Fruit fly (Drosophila melanogaster) whole organism, prepupa: Measurements from ENCODE around the gene CG10650.

Experiments used
- Blimp-1 ChIP-seq: fragments of 200-800 bp; sonication (Bioruptor generic); optimal IDR thresholded peaks from 3 replicates; lab custom pipeline; 2017; ENCODE audit warnings: missing biosample characterization, missing genetic modification characterization, mild to moderate bottlenecking, moderate library complexity, missing genetic modification reagents
- CG10631 ChIP-seq: fragments of 200-800 bp; sonication (Bioruptor generic); optimal IDR thresholded peaks from 2 replicates; lab custom pipeline; 2016; ENCODE audit warnings: missing biosample characterization, missing genetic modification characterization
- CG10669 ChIP-seq: fragments of 200-800 bp; sonication (Bioruptor generic); optimal IDR thresholded peaks from 3 replicates; lab custom pipeline; 2018; ENCODE audit warnings: missing biosample characterization, mild to moderate bottlenecking, missing genetic modification characterization, moderate library complexity
- CG11294 ChIP-seq: fragments of 200-800 bp; sonication (Bioruptor generic); IDR thresholded peaks from 2 replicates; pipeline ENCODE4 v1.3.6; 2022; ENCODE audit warnings: missing biosample characterization, missing genetic modification characterization
- CG11902 ChIP-seq: fragments of 200-800 bp; sonication (Bioruptor generic); optimal IDR thresholded peaks from 3 replicates; lab custom pipeline; 2016; ENCODE audit warnings: missing biosample characterization, missing genetic modification characterization
- CG15336 ChIP-seq: fragments of 200-800 bp; sonication (Bioruptor generic); IDR thresholded peaks from 2 replicates; pipeline ENCODE4 v1.3.6; 2022; ENCODE audit warnings: missing biosample characterization, missing genetic modification characterization
- CG1621 ChIP-seq: fragments of 200-800 bp; sonication (Bioruptor generic); optimal IDR thresholded peaks from 3 replicates; lab custom pipeline; 2018; ENCODE audit warnings: missing biosample characterization, mild to moderate bottlenecking, missing genetic modification characterization
- CG3032 ChIP-seq: fragments of 200-800 bp; optimal IDR thresholded peaks from 2 replicates; lab custom pipeline; 2019; ENCODE audit warnings: missing biosample characterization, mild to moderate bottlenecking, missing genetic modification characterization, moderate library complexity
- CG32006 ChIP-seq: fragments of 200-800 bp; sonication (Bioruptor generic); optimal IDR thresholded peaks from 3 replicates; lab custom pipeline; 2017; ENCODE audit warnings: missing biosample characterization, mild to moderate bottlenecking, missing genetic modification characterization
- CG34406 ChIP-seq: fragments of 200-800 bp; sonication (Bioruptor generic); optimal IDR thresholded peaks from 3 replicates; lab custom pipeline; 2016; ENCODE audit warnings: missing biosample characterization, missing genetic modification characterization
- CG3919 ChIP-seq: fragments of 200-800 bp; sonication (Bioruptor generic); optimal IDR thresholded peaks from 3 replicates; lab custom pipeline; 2016; ENCODE audit warnings: missing biosample characterization, missing genetic modification characterization
- CG4318 ChIP-seq: fragments of 200-800 bp; sonication (Bioruptor generic); optimal IDR thresholded peaks from 3 replicates; lab custom pipeline; 2017; ENCODE audit warnings: missing biosample characterization, mild to moderate bottlenecking, missing genetic modification characterization
- CG6808 ChIP-seq: fragments of 200-800 bp; sonication (Bioruptor generic); optimal IDR thresholded peaks from 3 replicates; lab custom pipeline; 2017; ENCODE audit warnings: missing biosample characterization, missing genetic modification characterization, mild to moderate bottlenecking, moderate library complexity, missing genetic modification reagents
- CG6854 ChIP-seq: fragments of 200-800 bp; sonication (Bioruptor generic); optimal IDR thresholded peaks from 2 replicates; lab custom pipeline; 2017; ENCODE audit warnings: missing biosample characterization, mild to moderate bottlenecking, missing genetic modification characterization
- CG7368 ChIP-seq: fragments of 200-800 bp; sonication (Bioruptor generic); optimal IDR thresholded peaks from 3 replicates; lab custom pipeline; 2016; ENCODE audit warnings: missing biosample characterization, missing genetic modification characterization
- CG9139 ChIP-seq: fragments of 200-800 bp; sonication (Bioruptor generic); optimal IDR thresholded peaks from 3 replicates; lab custom pipeline; 2017; ENCODE audit warnings: missing biosample characterization, mild to moderate bottlenecking, missing genetic modification characterization
- Eip78C ChIP-seq: fragments of 200-800 bp; sonication (Bioruptor generic); peaks from one replicate; lab custom pipeline; 2016; ENCODE audit warnings: missing biosample characterization, missing genetic modification characterization
- Gug ChIP-seq: fragments of 200-800 bp; sonication (Bioruptor generic); IDR thresholded peaks from 2 replicates; pipeline ENCODE4 v1.3.6; 2022; ENCODE audit warnings: missing biosample characterization, missing genetic modification characterization
- Hr38 ChIP-seq: sonication (Bioruptor generic); optimal IDR thresholded peaks from 2 replicates; lab custom pipeline; 2016; ENCODE audit warnings: missing biosample characterization, missing genetic modification characterization
- Hr39 ChIP-seq: fragments of 200-800 bp; sonication (Bioruptor generic); optimal IDR thresholded peaks from 2 replicates; lab custom pipeline; 2016; ENCODE audit warnings: missing biosample characterization, missing genetic modification characterization
- Hr4 ChIP-seq: fragments of 200-800 bp; sonication (Bioruptor generic); optimal IDR thresholded peaks from 3 replicates; lab custom pipeline; 2016; ENCODE audit warnings: missing biosample characterization, missing genetic modification characterization
- Lpt ChIP-seq: fragments of 200-800 bp; sonication (Bioruptor generic); optimal IDR thresholded peaks from 3 replicates; lab custom pipeline; 2016; ENCODE audit warnings: missing biosample characterization, missing genetic modification characterization
- Met ChIP-seq: fragments of 200-800 bp; sonication (Bioruptor generic); optimal IDR thresholded peaks from 3 replicates; lab custom pipeline; 2016; ENCODE audit warnings: missing biosample characterization, missing genetic modification characterization
- OdsH ChIP-seq: fragments of 200-800 bp; sonication (Bioruptor generic); optimal IDR thresholded peaks from 3 replicates; lab custom pipeline; 2016; ENCODE audit warnings: missing biosample characterization, missing genetic modification characterization
- Smox ChIP-seq: fragments of 200-800 bp; sonication (Bioruptor generic); optimal IDR thresholded peaks from 3 replicates; lab custom pipeline; 2016; ENCODE audit warnings: missing biosample characterization, missing genetic modification characterization
- Sox14 ChIP-seq: fragments of 200-800 bp; sonication (Bioruptor generic); optimal IDR thresholded peaks from 3 replicates; lab custom pipeline; 2016; ENCODE audit warnings: missing biosample characterization, missing genetic modification characterization
- Sox15 ChIP-seq: fragments of 200-800 bp; sonication (Bioruptor generic); optimal IDR thresholded peaks from 3 replicates; lab custom pipeline; 2016; ENCODE audit warnings: missing biosample characterization, missing genetic modification characterization
- cyc ChIP-seq: fragments of 200-800 bp; sonication (Bioruptor generic); optimal IDR thresholded peaks from 3 replicates; lab custom pipeline; 2016; ENCODE audit warnings: missing biosample characterization, missing genetic modification characterization
- esn ChIP-seq: fragments of 200-800 bp; sonication (Bioruptor generic); optimal IDR thresholded peaks from 2 replicates; lab custom pipeline; 2016; ENCODE audit warnings: missing biosample characterization, mild to moderate bottlenecking, missing genetic modification characterization, moderate library complexity
- fd59A ChIP-seq: fragments of 200-800 bp; sonication (Bioruptor generic); optimal IDR thresholded peaks from 2 replicates; lab custom pipeline; 2017; ENCODE audit warnings: missing biosample characterization, mild to moderate bottlenecking, missing genetic modification characterization, missing genetic modification reagents
- lz ChIP-seq: fragments of 200-800 bp; sonication (Bioruptor generic); optimal IDR thresholded peaks from 3 replicates; lab custom pipeline; 2016; ENCODE audit warnings: missing biosample characterization, missing genetic modification characterization
- net ChIP-seq: fragments of 200-800 bp; sonication (Bioruptor generic); optimal IDR thresholded peaks from 3 replicates; lab custom pipeline; 2016; ENCODE audit warnings: missing biosample characterization, missing genetic modification characterization
- pdm3 ChIP-seq: fragments of 200-800 bp; sonication (Bioruptor generic); optimal IDR thresholded peaks from 3 replicates; lab custom pipeline; 2016; ENCODE audit warnings: missing biosample characterization, missing genetic modification characterization
- salr ChIP-seq, 2 experiments: fragments of 200-800 bp; sonication (Bioruptor generic); optimal IDR thresholded peaks; 3 replicates each; lab custom pipeline; 2016 to 2018; ENCODE audit warnings: missing biosample characterization in 2 of 2, missing genetic modification characterization in 2 of 2, mild to moderate bottlenecking in 1 of 2
- svp ChIP-seq: fragments of 200-800 bp; sonication (Bioruptor generic); peaks from one replicate; lab custom pipeline; 2016; ENCODE audit warnings: missing biosample characterization, missing genetic modification characterization
- vri ChIP-seq: fragments of 200-800 bp; sonication (Bioruptor generic); optimal IDR thresholded peaks from 3 replicates; lab custom pipeline; 2016; ENCODE audit warnings: missing biosample characterization, mild to moderate bottlenecking, missing genetic modification characterization

CG10650 gene

dm6 chr2L:19019160-19019592, 23.4 kb upstream of the CG10650 start:
- TF ChIP-seq salr (GFP tag; optimal IDR thresholded peaks at IDR 0.05; lab: Kevin White, UChicago): peak in 1 of 2 experiments; percentile 1
- TF ChIP-seq CG3032 (tag; lab: Kevin White, UChicago): peak; percentile 5
- TF ChIP-seq Hr39 (GFP tag; lab: Kevin White, UChicago): peak; percentile 6
- peak; percentile 45 for TF ChIP-seq CG32006
- peak; percentile 62 for TF ChIP-seq svp (GFP tag; lab: Kevin White, UChicago)
- TF ChIP-seq Eip78C (GFP tag; lab: Kevin White, UChicago): peak; percentile 66
- TF ChIP-seq net (GFP tag; lab: Kevin White, UChicago): no peak
- TF ChIP-seq OdsH (GFP tag; lab: Kevin White, UChicago): peak; percentile 8
- peak; percentile 21 for TF ChIP-seq esn
- peak; percentile 20 for TF ChIP-seq Hr4 (GFP tag; lab: Kevin White, UChicago)
- no peak for TF ChIP-seq CG3919 (GFP tag; lab: Kevin White, UChicago)
- peak; percentile 26 for TF ChIP-seq Smox (GFP tag; lab: Kevin White, UChicago)
- no peak for TF ChIP-seq CG34406 (GFP tag; lab: Kevin White, UChicago)
- peak; percentile 30 for TF ChIP-seq CG10631 (GFP tag; lab: Kevin White, UChicago)
- TF ChIP-seq Blimp-1 (GFP tag; lab: Kevin White, UChicago): no peak
- TF ChIP-seq fd59A: no peak
- peak; percentile 29 for TF ChIP-seq lz
- peak; percentile 41 for TF ChIP-seq CG6808
- peak; percentile 25 for TF ChIP-seq Met (GFP tag; lab: Kevin White, UChicago)

- TF ChIP-seq svp (GFP tag; lab: Kevin White, UChicago) (peak; percentile 13), Sox14 (GFP tag; lab: Kevin White, UChicago) (no peak)
These were observed 22.5 kb upstream of the CG10650 start for dm6 chr2L:19018266-19018665.

dm6 chr2L:19017060-19017459, 21.3 kb upstream of the CG10650 start:
- TF ChIP-seq CG11294 (GFP tag; lab: Robert Waterston, UW) (no peak), svp (GFP tag; lab: Kevin White, UChicago) (no peak), CG32006 (no peak), vri (no peak), OdsH (GFP tag; lab: Kevin White, UChicago) (no peak), Sox15 (GFP tag; lab: Kevin White, UChicago) (no peak), Hr38 (no peak), fd59A (no peak), salr (GFP tag; optimal IDR thresholded peaks at IDR 0.05; lab: Kevin White, UChicago) (no peak), CG7368 (GFP tag; lab: Kevin White, UChicago) (no peak), Met (GFP tag; lab: Kevin White, UChicago) (no peak), CG4318 (no peak), CG34406 (GFP tag; lab: Kevin White, UChicago) (no peak)

dm6 chr2L:19015628-19016027, 19.9 kb upstream of the CG10650 start:
- TF ChIP-seq CG9139 (GFP tag; lab: Kevin White, UChicago): no peak
- no peak for TF ChIP-seq Met (GFP tag; lab: Kevin White, UChicago)
- no peak for TF ChIP-seq CG4318
- TF ChIP-seq OdsH (GFP tag; lab: Kevin White, UChicago): no peak
- TF ChIP-seq CG7368 (GFP tag; lab: Kevin White, UChicago): peak; percentile 45
- no peak for TF ChIP-seq Lpt
- TF ChIP-seq Hr4 (GFP tag; lab: Kevin White, UChicago): no peak
- no peak for TF ChIP-seq CG15336 (GFP tag; lab: Robert Waterston, UW)
- TF ChIP-seq Gug: no peak
- TF ChIP-seq, all 60 proteins: peak for 1

dm6 chr2L:19014881-19015366, 19.2 kb upstream of the CG10650 start:
- no peak for TF ChIP-seq svp (GFP tag; lab: Kevin White, UChicago)
- no peak for TF ChIP-seq cyc (GFP tag; lab: Kevin White, UChicago)
- TF ChIP-seq CG11902: no peak
- no peak for TF ChIP-seq CG6854 (GFP tag; lab: Kevin White, UChicago)
- no peak for TF ChIP-seq CG9139 (GFP tag; lab: Kevin White, UChicago)
- no peak for TF ChIP-seq lz
- no peak for TF ChIP-seq CG3919 (GFP tag; lab: Kevin White, UChicago)
- TF ChIP-seq pdm3: no peak
- no peak for TF ChIP-seq Hr38
- TF ChIP-seq CG10669: no peak
- TF ChIP-seq CG4318: no peak
- no peak for TF ChIP-seq Sox15 (GFP tag; lab: Kevin White, UChicago)
- TF ChIP-seq CG1621 (tag; lab: Kevin White, UChicago): no peak
